Worm (Caenorhabditis elegans): ENCODE data around the gene vps-22.

- no peak for TF ChIP-seq snpc-4 (GFP tag; optimal IDR thresholded peaks at IDR 0.05)
- no peak for TF ChIP-seq snpc-4 (tag; optimal IDR thresholded peaks at IDR 0.05)
- TF ChIP-seq attf-5 (GFP tag; optimal IDR thresholded peaks at IDR 0.05): no peak
- TF ChIP-seq dpl-1 (GFP tag; optimal IDR thresholded peaks at IDR 0.05): no peak
- TF ChIP-seq hrde-1 (tag; optimal IDR thresholded peaks at IDR 0.05; ENCODE audit: borderline replicate concordance): no peak
- no peak for TF ChIP-seq madf-8 (GFP tag; conservative IDR thresholded peaks at IDR 0.05)
- TF ChIP-seq C06A6.2 (GFP tag; conservative IDR thresholded peaks at IDR 0.05): no peak
- no peak for TF ChIP-seq ceh-27 (GFP tag; optimal IDR thresholded peaks at IDR 0.05)
- TF ChIP-seq D2030.7 (GFP tag; IDR thresholded peaks at IDR 0.05): no peak
- TF ChIP-seq K12H6.12 (tag; optimal IDR thresholded peaks at IDR 0.05): no peak
These were observed 10.5 kb downstream of the vps-22 start, which contains the start of gene flh-2 for ce11 chrIII:4951824-4952223.
